Fruit fly (Drosophila melanogaster): Measurements from ENCODE around the gene CG12811.
A peak's percentile ranks its signal among the peaks of the same experiment; 100 is the strongest.

CG12811 gene

DNA sequence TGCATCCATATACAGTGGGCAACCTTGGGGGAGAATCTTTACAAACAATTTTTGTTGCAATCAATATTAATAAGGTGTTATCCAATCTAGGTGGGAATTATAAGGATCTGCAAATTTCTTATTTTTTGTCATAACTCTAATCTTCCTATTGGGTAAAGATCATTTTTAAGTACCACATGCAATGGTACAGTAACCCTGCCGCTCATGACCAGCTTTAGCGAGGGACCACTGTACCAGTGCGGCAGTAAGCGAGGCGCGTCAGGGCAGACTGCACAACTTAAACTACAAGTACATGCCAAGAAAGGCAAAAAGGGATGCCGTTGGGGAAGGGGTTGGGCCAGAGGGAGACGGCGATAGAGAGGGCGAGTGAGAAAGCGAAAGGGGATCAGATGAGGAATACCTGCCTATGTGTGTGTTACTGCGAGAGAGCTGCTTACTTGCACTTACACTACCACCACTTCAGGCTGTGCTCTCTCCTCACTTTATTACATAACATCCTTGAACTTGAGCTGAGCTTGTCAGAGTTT lies 34.0 kb upstream of the CG12811 start (continued):
- TF ChIP-seq achi (GFP tag; optimal IDR thresholded peaks at IDR 0.05) (peak; percentile 80), CG10631 (GFP tag; optimal IDR thresholded peaks at IDR 0.05) (peak; percentile 90), dac (GFP tag; optimal IDR thresholded peaks at IDR 0.05) (no peak), fd59A (GFP tag; optimal IDR thresholded peaks at IDR 0.05) (peak; percentile 93), Lpt (GFP tag; optimal IDR thresholded peaks at IDR 0.05) (peak; percentile 46), CG15336 (GFP tag; IDR thresholded peaks at IDR 0.05) (peak; percentile 62), CG8319 (GFP tag; optimal IDR thresholded peaks at IDR 0.05) (peak; percentile 80), CG32006 (GFP tag; optimal IDR thresholded peaks at IDR 0.05) (peak; percentile 66), CG1621 (tag; optimal IDR thresholded peaks at IDR 0.05) (peak; percentile 89), fd85E (GFP tag; optimal IDR thresholded peaks at IDR 0.05) (peak; percentile 39), Eip93F (GFP tag; optimal IDR thresholded peaks at IDR 0.05) (no peak), CG3919 (GFP tag; optimal IDR thresholded peaks at IDR 0.05) (peak; percentile 82), CG11294 (GFP tag; IDR thresholded peaks at IDR 0.05) (peak; percentile 65; the same call in 1 of the 2 replicates), Hr38 (GFP tag; optimal IDR thresholded peaks at IDR 0.05) (no peak), Sox15 (GFP tag; optimal IDR thresholded peaks at IDR 0.05) (peak; percentile 81), CG6808 (GFP tag; optimal IDR thresholded peaks at IDR 0.05) (peak; percentile 91), CG3032 (tag; optimal IDR thresholded peaks at IDR 0.05) (peak; percentile 94), Smox (GFP tag; optimal IDR thresholded peaks at IDR 0.05) (peak; percentile 71), Sox14 (GFP tag; optimal IDR thresholded peaks at IDR 0.05) (peak; percentile 89), acj6 (GFP tag; optimal IDR thresholded peaks at IDR 0.05) (peak; percentile 87), CG34406 (GFP tag; optimal IDR thresholded peaks at IDR 0.05) (peak; percentile 77), Eip75B (GFP tag; optimal IDR thresholded peaks at IDR 0.05) (peak; percentile 86), svp (GFP tag) (peak; percentile 89), Eip78C (GFP tag) (peak; percentile 96), fkh (GFP tag; optimal IDR thresholded peaks at IDR 0.05) (no peak)

DNA sequence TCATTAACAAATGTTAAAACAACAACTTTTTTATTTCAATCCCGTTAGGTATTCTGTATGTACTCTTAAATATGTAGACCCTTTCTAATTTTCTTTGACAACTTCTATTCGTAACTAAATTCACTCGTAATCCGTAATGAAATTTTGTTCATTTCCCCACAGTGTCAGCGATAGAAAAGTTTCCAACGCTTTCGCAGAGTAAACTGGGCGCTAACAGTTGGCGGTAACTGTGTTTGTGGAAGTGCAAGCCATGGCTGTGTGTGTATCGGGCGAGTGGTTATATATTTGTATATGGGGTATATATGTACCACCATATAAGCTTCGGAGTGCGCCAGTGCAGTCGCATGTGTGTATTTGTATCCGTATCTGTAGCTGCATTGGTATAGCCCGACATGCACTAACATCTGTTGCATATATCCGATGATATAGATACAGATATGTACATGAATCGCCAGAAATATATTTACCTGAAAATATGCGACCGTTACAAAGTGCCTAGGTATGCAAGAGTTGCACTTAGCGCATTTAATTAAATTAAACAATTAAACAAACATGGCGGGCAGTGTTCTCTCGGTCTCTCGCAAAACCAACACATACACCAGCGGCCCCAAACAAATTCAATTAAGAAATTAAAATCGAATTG lies 33.0 kb upstream of the CG12811 start:
- TF ChIP-seq acj6 (GFP tag; optimal IDR thresholded peaks at IDR 0.05) (peak; percentile 4), Ets21C (GFP tag; optimal IDR thresholded peaks at IDR 0.05) (peak; percentile 8), CG32006 (GFP tag; optimal IDR thresholded peaks at IDR 0.05) (peak; percentile 0), CG10631 (GFP tag; optimal IDR thresholded peaks at IDR 0.05) (peak; percentile 12), Hr38 (GFP tag; optimal IDR thresholded peaks at IDR 0.05) (no peak), Eip78C (GFP tag) (peak; percentile 60), CG3032 (tag; optimal IDR thresholded peaks at IDR 0.05) (peak; percentile 21), Lpt (GFP tag; optimal IDR thresholded peaks at IDR 0.05) (no peak), vri (GFP tag; optimal IDR thresholded peaks at IDR 0.05) (peak; percentile 42), esn (GFP tag; optimal IDR thresholded peaks at IDR 0.05) (peak; percentile 5), Sox14 (GFP tag; optimal IDR thresholded peaks at IDR 0.05) (peak; percentile 23), CG1621 (tag; optimal IDR thresholded peaks at IDR 0.05) (no peak), CG6276 (GFP tag; optimal IDR thresholded peaks at IDR 0.05) (no peak), net (GFP tag; optimal IDR thresholded peaks at IDR 0.05) (peak; percentile 13), Hr39 (GFP tag; optimal IDR thresholded peaks at IDR 0.05) (peak; percentile 28), svp (GFP tag) (peak; percentile 40), Hr4 (GFP tag; optimal IDR thresholded peaks at IDR 0.05) (peak; percentile 20), topi (GFP tag; optimal IDR thresholded peaks at IDR 0.05) (no peak), achi (GFP tag; optimal IDR thresholded peaks at IDR 0.05) (peak; percentile 0), CG34406 (GFP tag; optimal IDR thresholded peaks at IDR 0.05) (no peak), lz (GFP tag; optimal IDR thresholded peaks at IDR 0.05) (no peak), CG31627 (GFP tag; optimal IDR thresholded peaks at IDR 0.05) (peak; percentile 27), Ets96B (tag; optimal IDR thresholded peaks at IDR 0.05) (peak; percentile 19), cyc (GFP tag; optimal IDR thresholded peaks at IDR 0.05) (peak; percentile 33), CG6808 (GFP tag; optimal IDR thresholded peaks at IDR 0.05) (peak; percentile 10), CG6163 (GFP tag; IDR thresholded peaks at IDR 0.05) (0 out of 3 replicates have a peak, but pooled peaks have one; percentile 31), Sox15 (GFP tag; optimal IDR thresholded peaks at IDR 0.05) (peak; percentile 24)
